Worm (Caenorhabditis elegans) whole organism, young adult: ENCODE data around the gene gck-4.

Source experiments
- F52B5.7 ChIP-seq: sonication (generic microtip); optimal IDR thresholded peaks from 2 replicates; lab custom pipeline; 2016; ENCODE audit warnings: mild to moderate bottlenecking, missing genetic modification characterization, missing compliant biosample characterization
- attf-6 ChIP-seq: fragments of 200-800 bp; sonication (Bioruptor generic); IDR thresholded peaks from 2 replicates; pipeline ENCODE4 v1.3.6; 2022; ENCODE audit warnings: missing genetic modification reagents, missing genetic modification characterization, missing compliant biosample characterization
- bed-2 ChIP-seq: fragments of 200-800 bp; sonication (Bioruptor generic); IDR thresholded peaks from 2 replicates; pipeline ENCODE4 v1.3.6; 2022; ENCODE audit warnings: missing genetic modification reagents, missing genetic modification characterization, missing compliant biosample characterization
- lsl-1 ChIP-seq: fragments of 200-800 bp; sonication (Bioruptor generic); optimal IDR thresholded peaks from 2 replicates; lab custom pipeline; 2018; ENCODE audit warnings: mild to moderate bottlenecking, missing genetic modification characterization, moderate library complexity, missing compliant biosample characterization
- nfya-1 ChIP-seq: sonication (generic microtip); optimal IDR thresholded peaks from 2 replicates; lab custom pipeline; 2017; ENCODE audit warnings: antibody characterized with exemption, missing compliant biosample characterization, missing genetic modification characterization, borderline replicate concordance; ENCODE audit not compliant: insufficient read depth
- somi-1 ChIP-seq: fragments of 200-800 bp; sonication (Bioruptor generic); optimal IDR thresholded peaks from 2 replicates; lab custom pipeline; 2018; ENCODE audit warnings: mild to moderate bottlenecking, missing genetic modification characterization, missing compliant biosample characterization
- xnd-1 ChIP-seq: sonication (generic microtip); optimal IDR thresholded peaks from 2 replicates; lab custom pipeline; 2016; ENCODE audit warnings: missing genotype, missing genetic modification reagents, missing genetic modification characterization, missing compliant biosample characterization
- ztf-28 ChIP-seq: fragments of 200-800 bp; sonication (Bioruptor generic); IDR thresholded peaks from 2 replicates; pipeline ENCODE4 v1.3.6; 2022; ENCODE audit warnings: missing genetic modification reagents, missing genetic modification characterization, missing compliant biosample characterization

ce11 chrX:13638351-13638958 is 38.5 kb upstream of the gck-4 start:
- TF ChIP-seq F52B5.7 = no peak
- TF ChIP-seq lsl-1 (GFP tag; lab: Kevin White, UChicago) = no peak
- no peak for TF ChIP-seq bed-2 (GFP tag; lab: Robert Waterston, UW)
- no peak for TF ChIP-seq somi-1 (GFP tag; lab: Kevin White, UChicago)
- no peak for TF ChIP-seq xnd-1
- TF ChIP-seq ztf-28 (GFP tag; lab: Robert Waterston, UW) = no peak
- no peak for TF ChIP-seq attf-6 (GFP tag; lab: Robert Waterston, UW)
- no peak for TF ChIP-seq nfya-1
